Fruit fly (Drosophila melanogaster) whole organism, larva: ENCODE data around the gene retinin.

Source experiments
- noc ChIP-seq: fragments of 200-800 bp; sonication (Bioruptor generic); optimal IDR thresholded peaks from 3 replicates; lab custom pipeline; 2019; ENCODE audit warnings: missing biosample characterization, mild to moderate bottlenecking, missing genetic modification characterization, moderate library complexity

retinin gene

dm6 chr3L:16380770-16381169 lies 49.0 kb downstream of the retinin start:
- TF ChIP-seq noc (tag; lab: Kevin White, UChicago), result peak; percentile 97

- no peak for TF ChIP-seq noc (tag; lab: Kevin White, UChicago)
Measured at dm6 chr3L:16381184-16381797, 49.6 kb downstream of the retinin start, which contains the start of gene Agpat4. Gene Agpat4, minus strand, starts transcription at chr3L:16381570.
